Fruit fly (Drosophila melanogaster): ENCODE results near the gene mura.
A peak's percentile ranks its signal among the peaks of the same experiment; 100 is the strongest.

The mura gene

DNA sequence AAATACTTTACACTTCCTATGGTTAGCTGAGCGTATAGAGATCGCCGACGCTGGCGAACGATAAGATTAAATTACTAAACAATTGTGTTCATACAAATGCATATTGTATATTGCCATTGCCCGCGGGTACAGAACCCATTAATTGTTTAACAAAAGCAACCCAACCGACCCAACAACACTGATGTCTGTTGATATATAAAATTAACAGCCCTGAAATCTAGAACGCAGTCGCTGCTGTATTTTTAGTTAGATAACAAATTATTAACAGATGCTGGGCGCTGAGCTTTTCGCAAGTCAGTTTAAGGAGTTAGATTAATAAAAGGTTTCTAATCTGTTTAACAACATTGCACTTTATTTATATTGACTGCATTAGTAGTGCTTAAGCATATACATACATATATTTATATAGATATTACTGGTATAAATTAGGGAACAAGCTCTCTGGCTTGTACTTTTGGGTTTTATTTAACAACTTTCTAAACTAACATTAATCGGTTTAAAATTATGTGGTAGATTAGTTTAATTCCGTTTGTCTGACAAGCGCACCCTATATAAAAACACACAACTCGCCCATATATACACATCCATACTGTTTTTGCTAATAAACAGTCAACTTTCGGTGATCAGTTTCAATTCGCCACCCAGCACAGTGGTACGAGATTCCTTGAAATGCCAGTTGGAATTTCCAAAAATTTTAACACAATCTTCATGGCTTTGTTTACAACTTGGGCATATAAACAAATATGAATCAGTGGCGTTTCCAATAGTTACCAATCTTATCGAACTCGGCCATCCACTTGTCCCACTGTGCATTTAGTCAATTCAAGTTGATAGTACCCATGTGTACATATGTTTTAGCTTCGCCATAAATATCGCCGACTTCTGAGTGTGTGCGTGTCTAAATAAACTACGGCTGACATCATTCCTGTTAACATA lies 23.4 kb downstream of the mura start (continued):
- TF ChIP-seq CG4820 (GFP tag; optimal IDR thresholded peaks at IDR 0.05) = peak; percentile 81
- TF ChIP-seq kay (GFP tag; optimal IDR thresholded peaks at IDR 0.05) = peak; percentile 86
- TF ChIP-seq bcd (GFP tag; optimal IDR thresholded peaks at IDR 0.05) = peak; percentile 92
- TF ChIP-seq Spps (tag; optimal IDR thresholded peaks at IDR 0.05) = peak; percentile 57
- TF ChIP-seq CG11560 (tag; IDR thresholded peaks at IDR 0.05) = peak; percentile 77; the same call in 2 of the 3 replicates
- TF ChIP-seq vvl (GFP tag; IDR thresholded peaks at IDR 0.05) = peak; percentile 97
- TF ChIP-seq crp (GFP tag; optimal IDR thresholded peaks at IDR 0.05) = peak in 1 of 2 experiments; percentile 33
- TF ChIP-seq Ets65A (GFP tag) = peak; percentile 98
- TF ChIP-seq hbn (GFP tag; IDR thresholded peaks at IDR 0.05; ENCODE audit: partially characterized antibody) = no peak
- peak; percentile 63 for TF ChIP-seq E2f2 (GFP tag; IDR thresholded peaks at IDR 0.05)
- TF ChIP-seq CG17829 (tag; optimal IDR thresholded peaks at IDR 0.05) = peak; percentile 74
- peak; percentile 98 for TF ChIP-seq lab (GFP tag; optimal IDR thresholded peaks at IDR 0.05)
- no peak for TF ChIP-seq CG7963 (GFP tag; IDR thresholded peaks at IDR 0.05; ENCODE audit: partially characterized antibody)
- peak; percentile 83 for TF ChIP-seq grau (tag; optimal IDR thresholded peaks at IDR 0.05)
- TF ChIP-seq GATAe (GFP tag; conservative IDR thresholded peaks at IDR 0.05) = peak; percentile 93
- TF ChIP-seq CG15479 (GFP tag; optimal IDR thresholded peaks at IDR 0.05) = no peak
- peak; percentile 81 for TF ChIP-seq CG4730 (GFP tag; IDR thresholded peaks at IDR 0.05)
- TF ChIP-seq CG4328 (GFP tag; optimal IDR thresholded peaks at IDR 0.05) = peak; percentile 76
- TF ChIP-seq CG34224 (GFP tag; IDR thresholded peaks at IDR 0.05; ENCODE audit: partially characterized antibody) = no peak
- TF ChIP-seq CG13624 (GFP tag; optimal IDR thresholded peaks at IDR 0.05) = peak; percentile 95
- TF ChIP-seq CG1832 (GFP tag; optimal IDR thresholded peaks at IDR 0.05) = no peak
- TF ChIP-seq Doc2 (GFP tag; IDR thresholded peaks at IDR 0.05) = peak; percentile 83
- TF ChIP-seq CG3407 (GFP tag; optimal IDR thresholded peaks at IDR 0.05) = no peak
- peak; percentile 86 for TF ChIP-seq Dip3 (GFP tag; optimal IDR thresholded peaks at IDR 0.05)
- peak; percentile 86 for TF ChIP-seq H15 (GFP tag; IDR thresholded peaks at IDR 0.05)
- TF ChIP-seq dan (GFP tag; IDR thresholded peaks at IDR 0.05) = no peak
- TF ChIP-seq hth (optimal IDR thresholded peaks at IDR 0.05) = no peak
- peak; percentile 27; the same call in 1 of the 2 replicates for TF ChIP-seq Dip2 (GFP tag; IDR thresholded peaks at IDR 0.05)
- TF ChIP-seq gem (tag; optimal IDR thresholded peaks at IDR 0.05) = peak; percentile 88
- TF ChIP-seq HLH54F (GFP tag; optimal IDR thresholded peaks at IDR 0.05) = peak; percentile 81
- peak; percentile 72 for TF ChIP-seq Chrac-16 (GFP tag; optimal IDR thresholded peaks at IDR 0.05)
- no peak for TF ChIP-seq CG8478 (optimal IDR thresholded peaks at IDR 0.05)
- TF ChIP-seq CG7928 (GFP tag; optimal IDR thresholded peaks at IDR 0.05) = peak; percentile 75
- TF ChIP-seq CG14441 (GFP tag; IDR thresholded peaks at IDR 0.05) = peak; percentile 95
- no peak for TF ChIP-seq gt (GFP tag; IDR thresholded peaks at IDR 0.05)
- TF ChIP-seq Bteb2 (GFP tag; optimal IDR thresholded peaks at IDR 0.05) = peak; percentile 78
- no peak for TF ChIP-seq pan (optimal IDR thresholded peaks at IDR 0.05)
- TF ChIP-seq pan (GFP tag; optimal IDR thresholded peaks at IDR 0.05 in 1 of 2, IDR thresholded peaks at IDR 0.05 in 1 of 2) = peak in 1 of 2 experiments; percentile 94
- peak; percentile 64 for TF ChIP-seq CG17802 (tag; optimal IDR thresholded peaks at IDR 0.05)
- TF ChIP-seq BEAF-32 (GFP tag; optimal IDR thresholded peaks at IDR 0.05) = no peak
- TF ChIP-seq Mrtf (GFP tag; IDR thresholded peaks at IDR 0.05) = peak; percentile 88
- TF ChIP-seq Ravus (GFP tag; IDR thresholded peaks at IDR 0.05) = peak; percentile 84
- TF ChIP-seq cwo (GFP tag; optimal IDR thresholded peaks at IDR 0.05) = peak; percentile 93
- TF ChIP-seq CG9727 (GFP tag; optimal IDR thresholded peaks at IDR 0.05) = peak; percentile 90
- peak; percentile 70 for TF ChIP-seq CG4404 (GFP tag; IDR thresholded peaks at IDR 0.05)
- TF ChIP-seq CG34422 (GFP tag; IDR thresholded peaks at IDR 0.05) = peak; percentile 93
- peak; percentile 18 for TF ChIP-seq CG31388 (GFP tag; optimal IDR thresholded peaks at IDR 0.05)
- no peak for TF ChIP-seq CG10431 (GFP tag; optimal IDR thresholded peaks at IDR 0.05)
- TF ChIP-seq CG6272 (GFP tag; IDR thresholded peaks at IDR 0.05) = peak; percentile 88
- peak; percentile 86 for TF ChIP-seq vfl (GFP tag; optimal IDR thresholded peaks at IDR 0.05)
